Worm (Caenorhabditis elegans) whole organism, midembryonic: ENCODE measurements around the gene R107.9.

Experiments
- T22C8.4 ChIP-seq: fragments of 200-800 bp; sonication (Bioruptor generic); IDR thresholded peaks from 2 replicates; pipeline ENCODE4 v1.3.6; 2022; ENCODE audit warnings: missing genetic modification characterization, missing compliant biosample characterization
- cog-1 ChIP-seq: sonication (generic microtip); optimal IDR thresholded peaks from 2 replicates; lab custom pipeline; 2016; ENCODE audit warnings: missing genetic modification characterization, missing compliant biosample characterization
- flt-1 ChIP-seq: fragments of 200-800 bp; sonication (Bioruptor generic); IDR thresholded peaks from 2 replicates; pipeline ENCODE4 v1.3.6; 2022; ENCODE audit warnings: missing genetic modification characterization, missing compliant biosample characterization
- klf-2 ChIP-seq: fragments of 200-800 bp; sonication (Bioruptor generic); conservative IDR thresholded peaks from 2 replicates; pipeline ENCODE4 v1.3.6; 2022; ENCODE audit warnings: missing genetic modification reagents, missing genetic modification characterization, missing compliant biosample characterization
- med-1 ChIP-seq: sonication (generic microtip); optimal IDR thresholded peaks from 2 replicates; lab custom pipeline; 2017; ENCODE audit warnings: missing genetic modification characterization, mild to moderate bottlenecking, missing compliant biosample characterization, antibody characterized with exemption, missing genetic modification reagents; ENCODE audit not compliant: insufficient read depth
- ref-1 ChIP-seq: fragments of 200-800 bp; sonication (Bioruptor generic); conservative IDR thresholded peaks from 2 replicates; pipeline ENCODE4 v1.3.6; 2022; ENCODE audit warnings: missing genetic modification reagents, missing genetic modification characterization, missing compliant biosample characterization
- tab-1 ChIP-seq: fragments of 200-800 bp; sonication (Bioruptor generic); IDR thresholded peaks from 2 replicates; pipeline ENCODE4 v1.3.6; 2022; ENCODE audit warnings: missing genetic modification characterization, missing compliant biosample characterization
- ztf-23 ChIP-seq: fragments of 200-800 bp; sonication (Bioruptor generic); IDR thresholded peaks from 2 replicates; pipeline ENCODE4 v1.3.6; 2022; ENCODE audit warnings: missing genetic modification reagents, missing genetic modification characterization, missing compliant biosample characterization
- ztf-29 ChIP-seq: fragments of 200-800 bp; sonication (Bioruptor generic); IDR thresholded peaks from 2 replicates; pipeline ENCODE4 v1.3.6; 2022; ENCODE audit warnings: missing genetic modification reagents, missing genetic modification characterization, missing compliant biosample characterization

The R107.9 gene

DNA sequence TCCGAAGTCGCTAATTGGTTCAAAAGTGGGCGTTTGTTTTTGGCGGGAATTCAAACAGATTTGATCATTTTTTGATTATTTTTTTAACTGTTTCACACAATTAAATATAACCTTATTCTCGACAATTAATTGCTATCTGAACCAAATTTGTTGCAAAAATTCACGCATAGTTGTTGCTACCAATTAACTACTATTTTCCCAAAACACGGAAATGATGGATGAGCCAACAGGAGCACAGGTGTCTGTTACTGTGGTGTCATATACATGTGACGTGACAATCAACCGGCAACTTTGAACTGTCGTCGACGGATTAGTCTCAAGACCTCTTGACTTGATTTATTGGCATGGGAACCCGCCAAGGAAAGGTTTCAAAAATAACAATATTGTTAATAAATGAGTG is 34.9 kb downstream of the R107.9 start:
- TF ChIP-seq ztf-23 (GFP tag; lab: Robert Waterston, UW) (no peak), tab-1 (GFP tag; lab: Robert Waterston, UW) (no peak), ztf-29 (GFP tag; lab: Robert Waterston, UW) (no peak), ref-1 (GFP tag; lab: Robert Waterston, UW) (no peak), klf-2 (GFP tag; lab: Robert Waterston, UW) (no peak), flt-1 (GFP tag; lab: Robert Waterston, UW) (no peak), cog-1 (no peak), T22C8.4 (GFP tag; lab: Robert Waterston, UW) (no peak), med-1 (no peak)

DNA sequence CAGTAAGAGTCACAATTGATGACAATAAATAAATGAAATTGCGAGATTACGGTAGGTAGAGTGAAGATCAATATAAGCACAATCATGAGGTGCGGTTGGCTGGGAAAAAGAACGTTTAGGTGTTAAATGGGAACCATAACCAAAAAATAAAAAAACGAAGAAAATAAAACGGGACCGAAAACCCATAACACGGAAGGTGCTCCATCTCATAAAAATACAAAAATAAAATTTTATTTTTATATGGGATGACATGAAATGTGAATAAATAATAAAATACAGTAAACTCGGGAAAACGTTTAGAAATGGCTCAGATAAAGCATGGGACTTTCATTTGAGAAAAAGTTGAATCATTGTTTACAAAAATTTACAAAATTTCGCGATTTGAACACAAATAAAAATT is 37.8 kb downstream of the R107.9 start, which contains the start of gene F02A9.7:
Gene F02A9.7, minus strand, starts transcription at position 101 of the 400 bp plus-strand sequence.
- TF ChIP-seq T22C8.4 (GFP tag; lab: Robert Waterston, UW) (no peak), tab-1 (GFP tag; lab: Robert Waterston, UW) (no peak), cog-1 (no peak), med-1 (no peak), klf-2 (GFP tag; lab: Robert Waterston, UW) (no peak), flt-1 (GFP tag; lab: Robert Waterston, UW) (no peak)

DNA sequence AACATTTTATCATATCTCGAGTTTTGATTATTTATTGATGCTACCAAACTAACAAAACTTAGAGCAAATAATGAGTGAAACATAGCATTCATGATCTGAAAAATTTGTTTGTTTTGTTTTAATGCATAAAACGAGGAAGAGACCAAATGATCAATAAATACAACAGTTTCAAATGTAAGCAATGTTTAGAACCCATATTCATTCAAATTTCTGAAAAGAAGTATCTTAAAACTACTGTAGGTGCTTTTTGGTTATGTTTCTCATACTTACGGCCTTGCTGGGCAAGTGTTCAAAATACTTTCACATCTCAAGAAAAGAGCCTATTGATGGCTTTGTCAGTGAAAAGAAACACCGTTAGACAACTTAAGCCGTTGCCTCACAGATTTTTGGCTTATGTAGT is 40.0 kb downstream of the R107.9 start, which contains the start of gene F02A9.1:
Gene F02A9.1, minus strand, starts transcription at position 101 of the 400 bp plus-strand sequence.
- no peak for TF ChIP-seq flt-1 (GFP tag; lab: Robert Waterston, UW)

DNA sequence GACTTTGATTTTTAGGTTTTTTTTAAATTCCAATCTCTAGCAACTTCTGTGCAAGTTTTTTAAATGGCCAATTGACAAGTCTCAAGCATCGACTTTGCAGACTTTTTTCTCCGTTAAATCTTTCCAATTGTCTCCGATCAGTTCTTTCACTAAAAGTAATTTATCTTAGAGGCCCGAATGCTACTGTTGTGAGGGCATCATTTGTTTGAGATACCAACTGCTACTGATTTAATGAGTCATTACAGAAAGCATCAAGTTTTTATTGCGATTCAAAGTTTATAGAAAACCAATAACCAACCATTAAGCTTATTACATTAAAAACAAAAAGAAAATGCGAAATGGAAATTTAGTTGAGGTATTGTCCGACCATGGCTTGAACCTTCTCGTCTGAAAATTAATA is 42.4 kb downstream of the R107.9 start:
- TF ChIP-seq tab-1 (GFP tag; lab: Robert Waterston, UW): no peak
- TF ChIP-seq cog-1: no peak
- no peak for TF ChIP-seq ref-1 (GFP tag; lab: Robert Waterston, UW)
- TF ChIP-seq med-1: no peak
- TF ChIP-seq T22C8.4 (GFP tag; lab: Robert Waterston, UW): no peak
- no peak for TF ChIP-seq ztf-23 (GFP tag; lab: Robert Waterston, UW)
- TF ChIP-seq klf-2 (GFP tag; lab: Robert Waterston, UW): no peak
- no peak for TF ChIP-seq ztf-29 (GFP tag; lab: Robert Waterston, UW)
- no peak for TF ChIP-seq flt-1 (GFP tag; lab: Robert Waterston, UW)

DNA sequence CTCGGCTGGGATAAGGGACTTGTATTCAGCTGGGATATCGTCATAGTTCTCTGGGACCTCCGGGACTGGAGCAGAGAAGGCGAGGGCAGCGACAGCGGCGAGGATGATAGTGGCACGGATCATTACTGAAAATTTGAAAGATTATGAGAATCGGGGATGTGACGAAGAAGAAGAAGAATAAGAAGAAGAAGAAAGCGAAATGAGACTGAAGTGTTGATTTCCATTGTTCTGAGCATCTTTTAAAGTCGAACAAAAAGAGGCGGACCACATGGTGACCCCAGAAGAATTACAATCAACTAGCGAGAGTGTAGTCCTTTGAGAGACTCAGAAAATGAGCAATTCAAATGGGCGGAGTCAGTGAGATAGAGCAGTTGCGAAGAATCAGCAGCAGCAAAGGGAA is 43.3 kb downstream of the R107.9 start, which contains the start of gene far-1:
Gene far-1, minus strand, starts transcription at position 125 of the 400 bp plus-strand sequence.
- TF ChIP-seq cog-1 (no peak), T22C8.4 (GFP tag; lab: Robert Waterston, UW) (no peak), tab-1 (GFP tag; lab: Robert Waterston, UW) (no peak), ztf-23 (GFP tag; lab: Robert Waterston, UW) (no peak), klf-2 (GFP tag; lab: Robert Waterston, UW) (no peak), ztf-29 (GFP tag; lab: Robert Waterston, UW) (no peak), ref-1 (GFP tag; lab: Robert Waterston, UW) (no peak), med-1 (no peak), flt-1 (GFP tag; lab: Robert Waterston, UW) (no peak)

DNA sequence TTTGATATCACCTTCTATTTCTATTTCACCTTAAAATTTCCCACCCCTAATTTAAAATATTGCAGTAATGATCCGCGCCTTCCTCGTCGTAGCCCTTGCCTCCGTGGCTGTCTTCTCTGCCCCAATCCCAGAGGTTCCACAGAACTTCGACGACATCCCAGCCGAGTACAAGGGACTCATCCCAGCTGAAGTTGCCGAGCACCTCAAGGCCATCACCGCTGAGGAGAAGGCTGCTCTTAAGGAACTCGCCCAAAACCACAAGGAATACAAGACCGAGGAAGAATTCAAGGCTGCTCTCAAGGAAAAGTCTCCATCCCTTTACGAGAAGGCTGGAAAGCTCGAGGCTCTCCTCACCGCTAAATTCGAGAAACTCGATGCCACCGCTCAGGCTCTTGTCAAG is 44.0 kb downstream of the R107.9 start, which contains the start of gene far-2:
Gene far-2, plus strand, starts transcription at position 66 of the 400 bp plus-strand sequence.
- TF ChIP-seq cog-1 (no peak), med-1 (no peak)

DNA sequence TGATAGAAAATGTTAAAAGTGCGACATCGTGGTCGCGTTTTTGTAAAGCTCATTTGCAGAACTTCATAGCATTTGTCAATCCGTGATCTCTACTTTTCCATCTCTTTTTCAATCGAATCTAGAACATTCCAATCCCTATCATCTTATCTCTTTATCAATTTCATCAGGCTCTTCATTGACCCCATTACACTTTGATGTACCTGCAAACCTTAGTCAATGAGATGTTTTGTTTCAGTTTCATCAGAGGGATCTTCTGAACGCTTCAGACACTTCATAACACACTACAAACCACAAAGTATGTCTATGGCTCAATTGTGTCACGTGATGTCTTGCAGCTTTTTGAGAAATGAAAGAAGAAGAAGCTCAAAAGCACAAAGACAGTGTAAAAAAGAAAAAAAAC is 45.4 kb downstream of the R107.9 start:
- no peak for TF ChIP-seq ztf-23 (GFP tag; lab: Robert Waterston, UW)
- TF ChIP-seq klf-2 (GFP tag; lab: Robert Waterston, UW): no peak
- no peak for TF ChIP-seq T22C8.4 (GFP tag; lab: Robert Waterston, UW)
- no peak for TF ChIP-seq flt-1 (GFP tag; lab: Robert Waterston, UW)
- TF ChIP-seq cog-1: no peak
- TF ChIP-seq ztf-29 (GFP tag; lab: Robert Waterston, UW): no peak

DNA sequence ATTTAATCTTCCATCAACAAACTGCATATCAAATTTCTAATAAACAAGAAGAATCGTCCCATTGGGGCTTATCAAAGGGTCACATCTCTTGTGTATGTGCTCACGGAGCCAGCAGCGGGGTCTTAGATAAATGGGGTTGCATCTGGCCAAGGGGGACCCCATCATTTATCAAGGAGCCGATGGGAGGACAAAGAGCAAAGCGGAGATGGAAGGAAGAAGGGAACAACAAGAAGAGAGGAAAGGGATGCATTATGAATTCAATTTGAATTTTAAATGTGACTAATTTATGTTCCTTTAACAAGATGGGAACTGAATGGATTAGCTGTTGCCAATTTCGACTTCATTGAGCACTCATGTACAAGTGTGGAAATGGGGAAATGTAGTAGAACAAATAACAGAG is 46.6 kb downstream of the R107.9 start:
- TF ChIP-seq cog-1: no peak
- TF ChIP-seq ztf-23 (GFP tag; lab: Robert Waterston, UW): 0 out of 2 replicates have a peak, but pooled peaks have one; percentile 33
